Worm (Caenorhabditis elegans) whole organism, L3 larva: ENCODE data around the gene C09E7.11.
A peak's percentile ranks its signal among the peaks of the same experiment; 100 is the strongest.

Source experiments
- R02D3.7 ChIP-seq: fragments of 150-350 bp; optimal IDR thresholded peaks from 2 replicates; lab custom pipeline; 2014; ENCODE audit warnings: missing biosample characterization, missing genetic modification characterization
- aly-2 ChIP-seq: fragments of 150-350 bp; optimal IDR thresholded peaks from 2 replicates; lab custom pipeline; 2014; ENCODE audit warnings: missing biosample characterization, missing genetic modification characterization
- ceh-16 ChIP-seq: sonication (generic microtip); optimal IDR thresholded peaks from 2 replicates; lab custom pipeline; 2017; ENCODE audit warnings: missing biosample characterization, missing genetic modification characterization
- daf-12 ChIP-seq: fragments of 150-350 bp; optimal IDR thresholded peaks from 2 replicates; lab custom pipeline; 2014; ENCODE audit warnings: missing biosample characterization, missing genetic modification reagents, missing genetic modification characterization
- egl-27 ChIP-seq: sonication (generic microtip); optimal IDR thresholded peaks from 4 replicates; lab custom pipeline; 2017; ENCODE audit warnings: missing biosample characterization, missing genetic modification reagents, missing genetic modification characterization
- egl-5 ChIP-seq: fragments of 150-350 bp; optimal IDR thresholded peaks from 2 replicates; lab custom pipeline; 2017; ENCODE audit warnings: missing biosample characterization, missing genetic modification reagents, missing genetic modification characterization, inconsistent platforms
- elt-1 ChIP-seq: fragments of 150-350 bp; optimal IDR thresholded peaks from 2 replicates; lab custom pipeline; 2014; ENCODE audit warnings: missing biosample characterization, missing genetic modification characterization
- elt-2 ChIP-seq: sonication (generic microtip); optimal IDR thresholded peaks from 2 replicates; lab custom pipeline; 2016; ENCODE audit warnings: missing genetic modification reagents, mild to moderate bottlenecking, missing genetic modification characterization, missing compliant biosample characterization
- elt-3 ChIP-seq, 3 experiments: fragments of 150-350 bp in 1 of 3; sonication (generic microtip) in 2 of 3; optimal IDR thresholded peaks; 2 replicates in 2 of 3; 4 replicates in 1 of 3; lab custom pipeline; 2014 to 2017; ENCODE audit warnings: missing biosample characterization in 3 of 3, missing genetic modification characterization in 3 of 3
- eor-1 ChIP-seq, 2 experiments: fragments of 150-350 bp; optimal IDR thresholded peaks; 2 replicates each; lab custom pipeline; 2014 to 2018; ENCODE audit warnings: missing biosample characterization in 2 of 2, missing genetic modification characterization in 2 of 2
- fkh-10 ChIP-seq: sonication (generic microtip); optimal IDR thresholded peaks from 2 replicates; lab custom pipeline; 2017; ENCODE audit warnings: missing biosample characterization, missing genetic modification reagents, missing genetic modification characterization
- hmg-11 ChIP-seq: sonication (generic microtip); optimal IDR thresholded peaks from 2 replicates; lab custom pipeline; 2016; ENCODE audit warnings: missing genetic modification characterization, missing compliant biosample characterization
- jun-1 ChIP-seq: fragments of 150-350 bp; optimal IDR thresholded peaks from 2 replicates; lab custom pipeline; 2014; ENCODE audit warnings: missing biosample characterization, missing genetic modification reagents, missing genetic modification characterization
- lin-39 ChIP-seq: fragments of 150-350 bp; optimal IDR thresholded peaks from 2 replicates; lab custom pipeline; 2018; ENCODE audit warnings: missing biosample characterization, missing genetic modification reagents, missing genetic modification characterization
- lsy-12 ChIP-seq: sonication (generic microtip); optimal IDR thresholded peaks from 2 replicates; lab custom pipeline; 2016; ENCODE audit warnings: mild to moderate bottlenecking, missing genetic modification characterization, missing compliant biosample characterization
- mdl-1 ChIP-seq: fragments of 150-350 bp; optimal IDR thresholded peaks from 2 replicates; lab custom pipeline; 2014; ENCODE audit warnings: missing biosample characterization, missing genetic modification characterization
- mml-1 ChIP-seq: fragments of 150-350 bp; sonication (generic microtip); optimal IDR thresholded peaks from 3 replicates; lab custom pipeline; 2014; ENCODE audit warnings: missing biosample characterization, missing genetic modification characterization
- nfya-1 ChIP-seq: sonication (generic microtip); optimal IDR thresholded peaks from 2 replicates; lab custom pipeline; 2017; ENCODE audit warnings: missing genetic modification characterization, mild to moderate bottlenecking, missing compliant biosample characterization, antibody characterized with exemption, moderate library complexity; ENCODE audit not compliant: insufficient read depth
- nhr-23 ChIP-seq: fragments of 150-350 bp; optimal IDR thresholded peaks from 2 replicates; lab custom pipeline; 2014; ENCODE audit warnings: missing biosample characterization, missing genetic modification reagents, missing genetic modification characterization
- nhr-25 ChIP-seq: sonication (generic microtip); optimal IDR thresholded peaks from 2 replicates; lab custom pipeline; 2017; ENCODE audit warnings: missing biosample characterization, missing genetic modification characterization
- nhr-28 ChIP-seq: fragments of 150-350 bp; optimal IDR thresholded peaks from 2 replicates; lab custom pipeline; 2014; ENCODE audit warnings: missing biosample characterization, missing genetic modification characterization
- nhr-43 ChIP-seq: sonication (generic microtip); optimal IDR thresholded peaks from 2 replicates; lab custom pipeline; 2016; ENCODE audit warnings: mild to moderate bottlenecking, missing genetic modification characterization, missing compliant biosample characterization; ENCODE audit not compliant: poor library complexity, severe bottlenecking
- nhr-67 ChIP-seq: fragments of 150-350 bp; optimal IDR thresholded peaks from 2 replicates; lab custom pipeline; 2014; ENCODE audit warnings: missing biosample characterization, missing genetic modification characterization
- nhr-76 ChIP-seq: fragments of 150-350 bp; sonication (generic microtip); optimal IDR thresholded peaks from 5 replicates; lab custom pipeline; 2014; ENCODE audit warnings: missing biosample characterization, missing genetic modification characterization
- pha-4 ChIP-seq: fragments of 150-350 bp; optimal IDR thresholded peaks from 2 replicates; lab custom pipeline; 2014; ENCODE audit warnings: missing biosample characterization, missing genetic modification reagents, missing genetic modification characterization
- pqm-1 ChIP-seq: fragments of 150-350 bp; optimal IDR thresholded peaks from 2 replicates; lab custom pipeline; 2017; ENCODE audit warnings: missing biosample characterization, missing genetic modification characterization, inconsistent platforms
- snpc-4 ChIP-seq: fragments of 150-350 bp; optimal IDR thresholded peaks from 2 replicates; lab custom pipeline; 2014; ENCODE audit warnings: missing biosample characterization, missing genetic modification characterization
- tbx-2 ChIP-seq: sonication (generic microtip); optimal IDR thresholded peaks from 2 replicates; lab custom pipeline; 2016; ENCODE audit warnings: mild to moderate bottlenecking, missing genetic modification characterization, missing compliant biosample characterization
- unc-62 ChIP-seq: fragments of 150-350 bp; sonication (generic microtip); optimal IDR thresholded peaks from 4 replicates; lab custom pipeline; 2014; ENCODE audit warnings: missing biosample characterization, missing genetic modification reagents, missing genetic modification characterization
- zag-1 ChIP-seq: fragments of 150-350 bp; optimal IDR thresholded peaks from 2 replicates; lab custom pipeline; 2014; ENCODE audit warnings: missing biosample characterization, missing genetic modification characterization
- ztf-11 ChIP-seq: fragments of 150-350 bp; optimal IDR thresholded peaks from 2 replicates; lab custom pipeline; 2014; ENCODE audit warnings: missing biosample characterization, missing genetic modification characterization
- ztf-4 ChIP-seq: fragments of 150-350 bp; optimal IDR thresholded peaks from 2 replicates; lab custom pipeline; 2014; ENCODE audit warnings: missing biosample characterization, missing genetic modification characterization

C09E7.11 gene

DNA sequence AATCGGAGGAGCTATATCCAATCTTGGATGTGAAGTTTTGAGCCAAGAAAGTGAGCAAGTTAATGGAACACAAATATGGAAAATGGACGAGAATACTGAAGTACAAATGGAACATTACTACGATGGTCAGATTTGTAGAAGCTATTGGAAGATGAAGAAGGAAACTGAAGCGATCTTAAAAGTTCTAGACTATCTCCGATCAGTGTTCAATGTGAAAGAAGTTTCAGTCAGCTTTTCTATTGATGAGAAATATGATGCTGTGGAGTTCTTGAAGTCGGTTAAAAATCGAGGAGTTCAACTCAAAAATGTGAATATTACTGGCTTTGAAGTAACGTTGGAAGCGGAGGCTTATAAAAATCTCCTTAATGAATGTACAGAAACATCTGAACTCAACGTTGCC, 32.1 kb upstream of the C09E7.11 start:
- TF ChIP-seq elt-2 (tag; lab: Kevin White, UChicago) = no peak
- no peak for TF ChIP-seq nhr-43 (tag; lab: Kevin White, UChicago)
- TF ChIP-seq hmg-11 (tag; lab: Kevin White, UChicago) = no peak
- no peak for TF ChIP-seq ztf-4
- TF ChIP-seq nhr-76 (tag; lab: Kevin White, UChicago) = no peak
- no peak for TF ChIP-seq daf-12
- no peak for TF ChIP-seq snpc-4 (tag; lab: Kevin White, UChicago)
- no peak for TF ChIP-seq nhr-67 (tag; lab: Kevin White, UChicago)
- TF ChIP-seq, all 47 proteins: peak for 0

DNA sequence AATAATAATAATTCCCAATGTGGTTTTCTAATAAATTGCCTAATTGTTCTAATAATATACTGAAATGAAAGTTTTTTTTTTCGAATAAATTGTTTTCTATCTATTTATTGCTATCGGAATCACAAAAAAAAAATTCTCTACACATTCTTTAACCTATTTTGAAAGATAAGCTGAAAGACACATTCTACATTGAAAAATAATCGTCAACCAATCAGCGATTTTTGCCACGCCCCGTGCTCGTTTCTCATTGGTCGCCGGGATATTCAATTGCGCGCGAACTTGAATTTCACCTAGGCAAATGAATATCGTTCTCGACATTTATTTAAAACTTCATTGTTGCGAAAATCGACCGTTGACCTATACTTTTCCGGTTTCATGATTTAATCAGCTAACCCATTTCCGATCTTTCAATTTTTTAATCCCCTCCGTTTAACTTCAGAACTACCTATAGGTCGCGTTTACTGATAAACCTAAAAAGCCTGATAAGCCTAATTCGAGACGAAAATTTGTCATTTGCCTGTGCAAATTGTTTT, 31.1 kb upstream of the C09E7.11 start, which contains the start of gene F23F12.3:
Gene F23F12.3 (plus strand): TSS at position 483 of the 533 bp plus-strand sequence.
- TF ChIP-seq egl-27 = no peak
- peak; percentile 56 for TF ChIP-seq elt-2 (tag; lab: Kevin White, UChicago)
- no peak for TF ChIP-seq aly-2
- no peak for TF ChIP-seq nhr-67 (tag; lab: Kevin White, UChicago)
- no peak for TF ChIP-seq ztf-4
- peak; percentile 53 for TF ChIP-seq nfya-1 (tag; lab: Kevin White, UChicago)
- TF ChIP-seq pqm-1 (tag; lab: Kevin White, UChicago) = peak; percentile 21
- TF ChIP-seq zag-1 (tag; lab: Kevin White, UChicago) = no peak
- no peak for TF ChIP-seq tbx-2 (tag; lab: Kevin White, UChicago)
- no peak for TF ChIP-seq elt-3 (tag; optimal IDR thresholded peaks at IDR 0.05; lab: Kevin White, UChicago)
- no peak for TF ChIP-seq lin-39
- no peak for TF ChIP-seq nhr-43 (tag; lab: Kevin White, UChicago)
- no peak for TF ChIP-seq daf-12
- no peak for TF ChIP-seq nhr-28 (tag; lab: Kevin White, UChicago)
- no peak for TF ChIP-seq mml-1 (tag; lab: Kevin White, UChicago)
- TF ChIP-seq nhr-25 (tag; lab: Kevin White, UChicago) = no peak
- no peak for TF ChIP-seq jun-1
- no peak for TF ChIP-seq pha-4 (tag; lab: Kevin White, UChicago)
- no peak for TF ChIP-seq lsy-12 (tag; lab: Kevin White, UChicago)
- no peak for TF ChIP-seq egl-5 (tag; lab: Kevin White, UChicago)
- no peak for TF ChIP-seq unc-62 (GFP tag; lab: Kevin White, UChicago)
- TF ChIP-seq, all 47 proteins: peak for 3

ce11 chrIII:6507832-6508231, 23.4 kb upstream of the C09E7.11 start, which contains the start of gene F23F12.12:
Gene F23F12.12, plus strand, starts transcription at chrIII:6508132.
- TF ChIP-seq nhr-67 (tag; lab: Kevin White, UChicago) = no peak
- no peak for TF ChIP-seq nhr-28 (tag; lab: Kevin White, UChicago)
- no peak for TF ChIP-seq lsy-12 (tag; lab: Kevin White, UChicago)
- no peak for TF ChIP-seq aly-2
- TF ChIP-seq R02D3.7 (tag; lab: Kevin White, UChicago) = no peak
- no peak for TF ChIP-seq nhr-23 (tag; lab: Kevin White, UChicago)
- no peak for TF ChIP-seq mml-1 (tag; lab: Kevin White, UChicago)
- TF ChIP-seq daf-12 = no peak
- no peak for TF ChIP-seq mdl-1 (tag; lab: Kevin White, UChicago)
- TF ChIP-seq snpc-4 (tag; lab: Kevin White, UChicago) = no peak
- no peak for TF ChIP-seq elt-1 (tag; lab: Kevin White, UChicago)
- TF ChIP-seq eor-1 (tag; optimal IDR thresholded peaks at IDR 0.05; lab: Kevin White, UChicago) = no peak
- no peak for TF ChIP-seq ztf-11 (tag; lab: Kevin White, UChicago)

DNA sequence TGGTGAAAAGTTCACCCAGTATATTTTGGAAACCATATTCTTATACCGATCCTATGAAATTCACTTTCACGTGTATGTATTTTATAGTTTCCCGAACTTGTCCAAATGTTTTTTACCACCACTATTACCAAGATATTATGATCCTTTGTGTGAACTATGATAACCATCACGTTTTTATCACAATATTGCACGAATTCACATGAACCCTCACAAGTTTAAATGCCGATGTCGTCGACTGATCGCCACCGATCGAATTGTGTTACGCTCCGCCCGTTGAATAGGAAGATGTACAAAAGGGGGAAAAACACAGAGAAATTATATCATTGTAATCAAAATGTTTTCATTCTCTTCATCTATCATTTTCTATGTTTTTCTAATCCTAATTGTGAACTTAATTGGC, 22.9 kb upstream of the C09E7.11 start:
- TF ChIP-seq fkh-10 (GFP tag; lab: Kevin White, UChicago) (no peak), nhr-43 (tag; lab: Kevin White, UChicago) (peak; percentile 76), egl-27 (no peak)

ce11 chrIII:6509301-6509700, 21.9 kb upstream of the C09E7.11 start:
- TF ChIP-seq nhr-43 (tag; lab: Kevin White, UChicago) = peak; percentile 51
- no peak for TF ChIP-seq ceh-16 (tag; lab: Kevin White, UChicago)
- TF ChIP-seq elt-2 (tag; lab: Kevin White, UChicago) = peak; percentile 11
